Fruit fly (Drosophila melanogaster) Kc167 (cell line): ENCODE results near the gene Mtpalpha.

ENCODE experiments used
- Myc ChIP-seq: fragments of >200 bp; optimal IDR thresholded peaks from 2 replicates; lab custom pipeline; 2017; ENCODE audit warnings: missing external identifiers
- Sin3A ChIP-seq: fragments of >200 bp; optimal IDR thresholded peaks from 2 replicates; lab custom pipeline; 2018; ENCODE audit warnings: missing external identifiers
- insv ChIP-seq: fragments of >200 bp; optimal IDR thresholded peaks from 3 replicates; lab custom pipeline; 2018; ENCODE audit warnings: missing external identifiers
- psq ChIP-seq: fragments of >200 bp; optimal IDR thresholded peaks from 2 replicates; lab custom pipeline; 2017; ENCODE audit warnings: missing external identifiers
- ttk ChIP-seq: sonication (Bioruptor generic); optimal IDR thresholded peaks from 2 replicates; lab custom pipeline; 2017; ENCODE audit warnings: missing external identifiers

dm6 chr2L:9585942-9586341 is 9.4 kb upstream of the Mtpalpha start:
- TF ChIP-seq psq (lab: Kevin White, UChicago) (no peak), Myc (lab: Kevin White, UChicago) (no peak), insv (lab: Kevin White, UChicago) (no peak), ttk (lab: Kevin White, UChicago) (no peak), Sin3A (lab: Kevin White, UChicago) (no peak)
